Fruit fly (Drosophila melanogaster): ENCODE results near the gene Ide.

- no peak for TF ChIP-seq CG1620 (GFP tag; optimal IDR thresholded peaks at IDR 0.05)
- no peak for TF ChIP-seq Clk (GFP tag; optimal IDR thresholded peaks at IDR 0.05)
- no peak for TF ChIP-seq CG33017 (tag; optimal IDR thresholded peaks at IDR 0.05)
- no peak for TF ChIP-seq kay (GFP tag; ENCODE audit: borderline replicate concordance)
- peak; percentile 4 for TF ChIP-seq CG12768 (GFP tag; optimal IDR thresholded peaks at IDR 0.05)
- TF ChIP-seq cic (GFP tag; optimal IDR thresholded peaks at IDR 0.05) = no peak
- TF ChIP-seq toe (GFP tag; optimal IDR thresholded peaks at IDR 0.05) = no peak
- TF ChIP-seq CG7101 (tag; optimal IDR thresholded peaks at IDR 0.05) = no peak
- TF ChIP-seq ovo (GFP tag; optimal IDR thresholded peaks at IDR 0.05) = no peak
- no peak for TF ChIP-seq CG7045 (GFP tag; optimal IDR thresholded peaks at IDR 0.05)
- TF ChIP-seq CG14711 (tag; optimal IDR thresholded peaks at IDR 0.05) = no peak
- TF ChIP-seq tj (GFP tag; optimal IDR thresholded peaks at IDR 0.05) = no peak
- TF ChIP-seq pad (GFP tag; optimal IDR thresholded peaks at IDR 0.05) = no peak
- TF ChIP-seq CG11617 (GFP tag; optimal IDR thresholded peaks at IDR 0.05) = no peak
Observed at dm6 chr3L:20387843-20388163, 12.1 kb upstream of the Ide start.
